ENCODE assay signal across 1 fruit fly cellular context in the genomic region with DNA sequence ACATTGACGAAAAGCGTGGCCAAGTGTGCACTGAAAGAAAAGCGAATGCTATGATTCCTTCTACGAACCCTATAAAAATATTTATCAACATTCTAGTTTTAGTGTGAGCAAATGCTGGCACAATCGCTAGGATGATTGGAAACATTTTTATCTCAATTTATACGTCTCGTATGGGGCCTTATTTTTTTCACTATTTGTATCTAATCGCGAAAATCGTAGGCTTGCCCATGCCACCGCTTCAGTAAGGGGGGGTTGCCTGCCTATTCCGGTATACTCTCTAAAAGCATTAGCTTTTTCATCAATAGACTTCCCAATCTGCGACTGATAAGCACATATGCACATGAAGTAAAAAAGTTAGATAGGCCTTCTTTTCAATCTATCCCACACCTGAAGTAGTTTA.
A peak's percentile ranks its signal among the peaks of the same experiment; 100 is the strongest.
TF ChIP-seq lines count a peak whose summit lies in the region.

No protein-coding gene starts in this region.

TF ChIP-seq in whole organism, embryonic, 481 proteins besides CTCF, POLR2A, EP300 and RAD21 (continued from another document):
- peak; percentile 85 for TF ChIP-seq CG6689 (GFP tag; IDR thresholded peaks at IDR 0.05; lab: Robert Waterston, UW)
- peak; percentile 81 for TF ChIP-seq CG14667 (GFP tag; IDR thresholded peaks at IDR 0.05; lab: Robert Waterston, UW)
- TF ChIP-seq Mad (GFP tag; optimal IDR thresholded peaks at IDR 0.05; lab: Kevin White, UChicago), result peak; percentile 80
- peak; percentile 68 for TF ChIP-seq ERR (GFP tag; optimal IDR thresholded peaks at IDR 0.05; lab: Kevin White, UChicago)
- TF ChIP-seq sd (tag; optimal IDR thresholded peaks at IDR 0.05; lab: Kevin White, UChicago), result peak; percentile 78
- peak; percentile 71; the same call in 1 of the 2 replicates for TF ChIP-seq CG16779 (GFP tag; IDR thresholded peaks at IDR 0.05; lab: Robert Waterston, UW)
- TF ChIP-seq CG15514 (GFP tag; optimal IDR thresholded peaks at IDR 0.05; lab: Kevin White, UChicago), result peak; percentile 80
- peak; percentile 53 for TF ChIP-seq CG8089 (GFP tag; optimal IDR thresholded peaks at IDR 0.05; lab: Kevin White, UChicago)
- TF ChIP-seq CHES-1-like (GFP tag; optimal IDR thresholded peaks at IDR 0.05; lab: Kevin White, UChicago), result peak; percentile 79
- TF ChIP-seq tx (GFP tag; optimal IDR thresholded peaks at IDR 0.05; lab: Kevin White, UChicago), result peak; percentile 58
- peak; percentile 60 for TF ChIP-seq D19A (tag; optimal IDR thresholded peaks at IDR 0.05; lab: Kevin White, UChicago)
- TF ChIP-seq sr (GFP tag; IDR thresholded peaks at IDR 0.05; lab: Robert Waterston, UW), result peak; percentile 70; the same call in 1 of the 3 replicates
- TF ChIP-seq Scr (GFP tag; IDR thresholded peaks at IDR 0.05; lab: Robert Waterston, UW; ENCODE audit: partially characterized antibody), result no peak
- TF ChIP-seq row (GFP tag; IDR thresholded peaks at IDR 0.05; lab: Robert Waterston, UW), result peak; percentile 92
- TF ChIP-seq CG11398 (GFP tag; optimal IDR thresholded peaks at IDR 0.05; lab: Kevin White, UChicago), result peak; percentile 49
- peak; percentile 63 for TF ChIP-seq NC2β (GFP tag; optimal IDR thresholded peaks at IDR 0.05; lab: Kevin White, UChicago)
- TF ChIP-seq TFAM (GFP tag; optimal IDR thresholded peaks at IDR 0.05; lab: Kevin White, UChicago), result no peak
- peak; percentile 84 for TF ChIP-seq ATbp (GFP tag; optimal IDR thresholded peaks at IDR 0.05; lab: Kevin White, UChicago)
- peak; percentile 81 for TF ChIP-seq CG9609 (GFP tag; optimal IDR thresholded peaks at IDR 0.05; lab: Kevin White, UChicago)
- peak; percentile 70 for TF ChIP-seq al (GFP tag; IDR thresholded peaks at IDR 0.05; lab: Robert Waterston, UW)
- peak; percentile 39 for TF ChIP-seq dm (GFP tag; optimal IDR thresholded peaks at IDR 0.05; lab: Kevin White, UChicago)
- peak; percentile 89 for TF ChIP-seq CG11695 (GFP tag; IDR thresholded peaks at IDR 0.05; lab: Robert Waterston, UW)
- peak; percentile 75 for TF ChIP-seq CG8388 (GFP tag; optimal IDR thresholded peaks at IDR 0.05; lab: Kevin White, UChicago)
- TF ChIP-seq CG6765 (GFP tag; optimal IDR thresholded peaks at IDR 0.05; lab: Kevin White, UChicago), result peak; percentile 58
- TF ChIP-seq CG18599 (GFP tag; optimal IDR thresholded peaks at IDR 0.05; lab: Kevin White, UChicago), result peak; percentile 91
- TF ChIP-seq CG3838 (GFP tag; optimal IDR thresholded peaks at IDR 0.05; lab: Kevin White, UChicago), result peak; percentile 28
- TF ChIP-seq cato (GFP tag; optimal IDR thresholded peaks at IDR 0.05; lab: Kevin White, UChicago; ENCODE audit: borderline replicate concordance), result no peak
- TF ChIP-seq CG3281 (GFP tag; optimal IDR thresholded peaks at IDR 0.05; lab: Kevin White, UChicago), result peak; percentile 75
- TF ChIP-seq CG1529 (GFP tag; optimal IDR thresholded peaks at IDR 0.05; lab: Kevin White, UChicago), result peak; percentile 70
- TF ChIP-seq CG14965 (GFP tag; optimal IDR thresholded peaks at IDR 0.05; lab: Kevin White, UChicago; ENCODE audit: borderline replicate concordance), result peak; percentile 36
- no peak for TF ChIP-seq hbn (GFP tag; IDR thresholded peaks at IDR 0.05; lab: Robert Waterston, UW; ENCODE audit: partially characterized antibody)
- no peak for TF ChIP-seq Bgb (GFP tag; IDR thresholded peaks at IDR 0.05; lab: Robert Waterston, UW; ENCODE audit: partially characterized antibody)
- peak; percentile 90 for TF ChIP-seq HLH3B (GFP tag; IDR thresholded peaks at IDR 0.05; lab: Robert Waterston, UW)
- TF ChIP-seq CG34376 (GFP tag; optimal IDR thresholded peaks at IDR 0.05; lab: Kevin White, UChicago), result peak; percentile 96
- peak; percentile 59 for TF ChIP-seq tin (GFP tag; optimal IDR thresholded peaks at IDR 0.05; lab: Kevin White, UChicago)
- TF ChIP-seq fru (optimal IDR thresholded peaks at IDR 0.05; lab: Kevin White, UChicago), result no peak
- peak; percentile 71 for TF ChIP-seq shn (GFP tag; optimal IDR thresholded peaks at IDR 0.05; lab: Kevin White, UChicago)
- TF ChIP-seq Hr39 (optimal IDR thresholded peaks at IDR 0.05; lab: Kevin White, UChicago), result no peak
- peak; percentile 79 for TF ChIP-seq jumu (GFP tag; optimal IDR thresholded peaks at IDR 0.05; lab: Kevin White, UChicago)
- TF ChIP-seq CG4424 (GFP tag; optimal IDR thresholded peaks at IDR 0.05; lab: Kevin White, UChicago), result peak; percentile 63
- no peak for TF ChIP-seq hb (GFP tag; IDR thresholded peaks at IDR 0.05; lab: Robert Waterston, UW; ENCODE audit: partially characterized antibody)
- TF ChIP-seq Eip74EF (GFP tag; optimal IDR thresholded peaks at IDR 0.05; lab: Kevin White, UChicago), result peak in 1 of 2 experiments; percentile 59
- TF ChIP-seq nau (GFP tag; optimal IDR thresholded peaks at IDR 0.05; lab: Kevin White, UChicago), result no peak
- TF ChIP-seq Stat92E (GFP tag; optimal IDR thresholded peaks at IDR 0.05; lab: Kevin White, UChicago), result no peak
- TF ChIP-seq CG34224 (GFP tag; IDR thresholded peaks at IDR 0.05; lab: Robert Waterston, UW; ENCODE audit: partially characterized antibody), result no peak
- TF ChIP-seq CG11723 (GFP tag; optimal IDR thresholded peaks at IDR 0.05; lab: Kevin White, UChicago), result peak; percentile 62
- peak; percentile 69 for TF ChIP-seq Blimp-1 (GFP tag; optimal IDR thresholded peaks at IDR 0.05; lab: Kevin White, UChicago)
- peak; percentile 85 for TF ChIP-seq Dbx (GFP tag; IDR thresholded peaks at IDR 0.05; lab: Robert Waterston, UW)
- no peak for TF ChIP-seq Dref (GFP tag; IDR thresholded peaks at IDR 0.05; lab: Robert Waterston, UW)
- peak; percentile 79 for TF ChIP-seq pho (GFP tag; optimal IDR thresholded peaks at IDR 0.05; lab: Kevin White, UChicago)
- peak; percentile 63 for TF ChIP-seq tup (GFP tag; optimal IDR thresholded peaks at IDR 0.05; lab: Kevin White, UChicago)
- TF ChIP-seq CG2129 (GFP tag; IDR thresholded peaks at IDR 0.05; lab: Robert Waterston, UW; ENCODE audit: partially characterized antibody), result no peak
- peak; percentile 76 for TF ChIP-seq org-1 (GFP tag; optimal IDR thresholded peaks at IDR 0.05; lab: Kevin White, UChicago)
TF ChIP-seq in whole organism, embryonic: peak in this region for 360.
